Worm (Caenorhabditis elegans): ENCODE data around the gene Y43F8A.1.

ce11 chrV:19329263-19329662, 41.0 kb upstream of the Y43F8A.1 start, which contains the start of gene fbxb-65:
- TF ChIP-seq bed-1 (GFP tag; IDR thresholded peaks at IDR 0.05) (no peak), hlh-12 (tag; optimal IDR thresholded peaks at IDR 0.05) (no peak), snpc-1.3 (tag; optimal IDR thresholded peaks at IDR 0.05; ENCODE audit: insufficient read depth) (no peak)
